Worm (Caenorhabditis elegans): ENCODE results near the gene W06G6.2.

Gene W06G6.2

DNA sequence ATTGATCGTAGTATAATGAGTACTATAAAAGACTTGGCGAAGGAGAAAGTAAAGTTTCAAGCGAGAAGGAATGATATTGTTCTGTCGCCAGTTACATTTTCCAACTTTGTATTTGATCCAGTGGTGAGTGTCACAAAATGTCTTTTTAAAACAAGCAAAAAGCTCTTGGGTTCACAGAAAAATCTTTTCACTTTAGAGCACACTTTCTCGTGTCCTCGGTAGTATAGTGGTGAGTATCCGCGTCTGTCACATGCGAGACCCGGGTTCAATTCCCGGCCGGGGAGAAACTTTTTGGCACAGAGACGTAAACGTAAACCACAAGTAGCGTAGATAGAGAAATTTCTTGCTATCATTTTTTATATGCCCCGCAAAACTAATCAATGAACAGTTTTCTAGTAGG, 11.3 kb downstream of the W06G6.2 start:
- TF ChIP-seq sea-1 (GFP tag; conservative IDR thresholded peaks at IDR 0.05) (no peak), pes-1 (GFP tag; IDR thresholded peaks at IDR 0.05) (no peak), ama-1 (optimal IDR thresholded peaks at IDR 0.05) (no peak), flt-1 (GFP tag; IDR thresholded peaks at IDR 0.05) (no peak), ceh-36 (tag; optimal IDR thresholded peaks at IDR 0.05) (no peak)

DNA sequence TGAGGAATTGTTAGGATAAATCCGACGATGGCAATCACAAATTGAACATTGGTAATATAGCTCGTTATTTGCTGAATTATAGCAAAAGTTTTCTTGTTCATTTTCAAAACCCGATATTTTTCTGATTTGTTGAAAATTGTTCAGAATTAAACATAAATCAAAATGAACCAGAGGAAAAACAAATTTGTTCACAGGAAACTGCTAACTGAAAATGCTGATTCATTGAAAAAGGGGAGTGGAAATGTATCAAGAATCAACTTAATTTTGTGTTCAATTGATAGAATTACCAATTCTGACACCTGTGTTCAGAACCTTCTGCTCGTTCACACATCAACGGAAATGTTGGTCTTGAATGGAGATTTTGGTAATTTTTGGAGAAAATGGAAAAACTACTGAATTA, 14.5 kb downstream of the W06G6.2 start, which contains the start of gene srw-77:
Gene srw-77, minus strand, starts transcription at position 101 of the 400 bp plus-strand sequence.
- TF ChIP-seq B0310.2 (tag; optimal IDR thresholded peaks at IDR 0.05) (no peak), aly-1 (tag; optimal IDR thresholded peaks at IDR 0.05) (no peak), hmg-4 (GFP tag; optimal IDR thresholded peaks at IDR 0.05) (no peak), flt-1 (GFP tag; IDR thresholded peaks at IDR 0.05) (no peak), sea-1 (GFP tag; conservative IDR thresholded peaks at IDR 0.05) (no peak), tra-4 (tag; optimal IDR thresholded peaks at IDR 0.05) (no peak), F13C5.2 (tag; optimal IDR thresholded peaks at IDR 0.05) (no peak), ets-7 (tag; optimal IDR thresholded peaks at IDR 0.05) (no peak), hnd-1 (tag; optimal IDR thresholded peaks at IDR 0.05) (no peak), tbx-11 (GFP tag; IDR thresholded peaks at IDR 0.05) (no peak), ama-1 (optimal IDR thresholded peaks at IDR 0.05) (no peak), pes-1 (GFP tag; IDR thresholded peaks at IDR 0.05) (no peak), ceh-36 (tag; optimal IDR thresholded peaks at IDR 0.05) (no peak), ceh-13 (GFP tag; optimal IDR thresholded peaks at IDR 0.05) (no peak), tbx-37 (GFP tag; conservative IDR thresholded peaks at IDR 0.05) (no peak), hmbx-1 (tag; optimal IDR thresholded peaks at IDR 0.05) (no peak), scrt-1 (GFP tag; IDR thresholded peaks at IDR 0.05) (no peak)

DNA sequence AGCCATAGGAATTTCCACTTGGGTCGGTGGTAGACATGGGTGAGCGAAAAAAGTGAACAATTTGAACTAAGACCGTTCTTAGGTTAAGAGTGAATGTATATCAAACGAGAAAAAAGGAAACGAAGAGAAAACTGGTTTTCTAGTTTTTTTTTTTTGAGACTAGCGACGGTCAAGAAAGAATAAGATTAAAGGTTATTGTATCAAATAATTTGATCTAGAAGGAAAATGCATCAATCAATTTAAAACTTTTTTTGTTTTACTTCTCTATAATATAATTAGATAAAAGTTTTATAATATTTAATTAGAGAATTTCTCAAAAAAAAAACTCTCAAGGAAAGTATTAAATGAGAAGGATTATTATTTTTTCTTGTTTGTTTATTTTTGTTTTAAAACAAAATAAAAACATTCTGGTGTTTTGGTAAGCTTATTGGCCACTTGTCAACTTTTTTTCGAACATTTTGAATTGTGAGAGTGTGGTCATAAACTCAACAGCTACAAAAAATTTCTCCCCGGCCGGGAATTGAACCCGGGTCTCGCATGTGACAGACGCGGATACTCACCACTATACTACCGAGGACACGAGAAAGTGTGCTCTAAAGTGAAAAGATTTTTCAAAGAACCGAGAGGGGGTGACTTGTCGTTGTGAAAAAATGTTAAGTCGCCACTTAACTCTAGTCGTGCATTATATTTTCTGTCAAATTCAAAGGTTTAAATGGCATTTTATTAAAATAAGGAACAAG, 16.3 kb downstream of the W06G6.2 start, which contains the start of gene W06G6.17:
Gene W06G6.17, minus strand, starts transcription at position 51 of the 740 bp plus-strand sequence.
- no peak for TF ChIP-seq sea-1 (GFP tag; conservative IDR thresholded peaks at IDR 0.05)
- no peak for TF ChIP-seq hnd-1 (tag; optimal IDR thresholded peaks at IDR 0.05)
- TF ChIP-seq B0310.2 (tag; optimal IDR thresholded peaks at IDR 0.05) = no peak
- TF ChIP-seq aly-1 (tag; optimal IDR thresholded peaks at IDR 0.05) = no peak
- no peak for TF ChIP-seq hmg-4 (GFP tag; optimal IDR thresholded peaks at IDR 0.05)
- TF ChIP-seq tbx-37 (GFP tag; conservative IDR thresholded peaks at IDR 0.05) = no peak
- TF ChIP-seq ama-1 (optimal IDR thresholded peaks at IDR 0.05) = no peak
- no peak for TF ChIP-seq pes-1 (GFP tag; IDR thresholded peaks at IDR 0.05)
- no peak for TF ChIP-seq scrt-1 (GFP tag; IDR thresholded peaks at IDR 0.05)
- TF ChIP-seq ceh-13 (GFP tag; optimal IDR thresholded peaks at IDR 0.05) = no peak
- no peak for TF ChIP-seq F13C5.2 (tag; optimal IDR thresholded peaks at IDR 0.05)
- no peak for TF ChIP-seq ets-7 (tag; optimal IDR thresholded peaks at IDR 0.05)

DNA sequence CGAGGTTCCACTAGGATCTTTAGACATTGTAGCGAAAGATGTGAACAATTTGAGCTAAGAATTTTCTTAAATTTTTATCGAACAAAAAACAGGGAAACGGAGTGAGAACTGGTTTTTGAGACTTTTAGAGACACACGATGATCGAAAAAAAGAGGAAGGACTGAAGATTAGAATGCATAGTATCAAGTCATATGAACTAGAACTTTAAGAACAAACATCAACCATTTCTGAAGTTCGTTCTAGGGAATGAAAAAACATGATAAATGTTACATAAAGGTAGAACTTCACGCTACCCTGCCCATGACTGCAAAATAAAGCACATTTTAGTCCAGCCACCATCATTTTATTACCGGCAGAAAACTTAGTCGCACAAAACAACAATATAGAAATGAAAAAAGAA, 17.3 kb downstream of the W06G6.2 start, which contains the start of gene W06G6.9:
Gene W06G6.9, minus strand, starts transcription at position 101 of the 400 bp plus-strand sequence.
- TF ChIP-seq pes-1 (GFP tag; IDR thresholded peaks at IDR 0.05) = no peak
- no peak for TF ChIP-seq F13C5.2 (tag; optimal IDR thresholded peaks at IDR 0.05)
- no peak for TF ChIP-seq scrt-1 (GFP tag; IDR thresholded peaks at IDR 0.05)
- no peak for TF ChIP-seq tbx-11 (GFP tag; IDR thresholded peaks at IDR 0.05)
- TF ChIP-seq ceh-13 (GFP tag; optimal IDR thresholded peaks at IDR 0.05) = no peak
- TF ChIP-seq ama-1 (optimal IDR thresholded peaks at IDR 0.05) = no peak
- TF ChIP-seq B0310.2 (tag; optimal IDR thresholded peaks at IDR 0.05) = no peak
- no peak for TF ChIP-seq ceh-36 (tag; optimal IDR thresholded peaks at IDR 0.05)
- TF ChIP-seq sea-1 (GFP tag; conservative IDR thresholded peaks at IDR 0.05) = no peak
- TF ChIP-seq ets-7 (tag; optimal IDR thresholded peaks at IDR 0.05) = no peak
- TF ChIP-seq hmbx-1 (tag; optimal IDR thresholded peaks at IDR 0.05) = no peak
- TF ChIP-seq hnd-1 (tag; optimal IDR thresholded peaks at IDR 0.05) = no peak
- TF ChIP-seq aly-1 (tag; optimal IDR thresholded peaks at IDR 0.05) = no peak
- TF ChIP-seq tra-4 (tag; optimal IDR thresholded peaks at IDR 0.05) = no peak
- no peak for TF ChIP-seq tbx-37 (GFP tag; conservative IDR thresholded peaks at IDR 0.05)

DNA sequence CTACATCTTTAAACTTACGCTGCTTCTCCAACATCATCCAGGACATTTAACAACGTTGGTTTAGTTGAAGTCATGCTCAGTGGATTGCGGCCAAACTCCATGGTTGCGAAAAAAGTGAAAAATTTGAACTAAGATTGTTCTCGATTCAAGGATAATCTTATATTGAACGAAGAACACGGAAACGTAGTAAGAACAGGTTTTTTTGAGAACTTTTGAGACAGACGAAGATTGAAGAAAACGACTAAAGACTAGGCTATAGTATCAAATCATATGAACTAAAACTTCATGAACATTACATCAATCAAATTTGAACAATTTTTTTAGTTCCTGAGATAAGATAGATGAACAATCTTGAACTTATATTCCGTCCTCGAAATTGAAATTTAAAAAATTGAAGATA, 18.0 kb downstream of the W06G6.2 start, which contains the start of gene W06G6.10:
Gene W06G6.10, minus strand, starts transcription at position 101 of the 400 bp plus-strand sequence.
- TF ChIP-seq hmbx-1 (tag; optimal IDR thresholded peaks at IDR 0.05) (no peak), ceh-36 (tag; optimal IDR thresholded peaks at IDR 0.05) (no peak), pes-1 (GFP tag; IDR thresholded peaks at IDR 0.05) (no peak), F13C5.2 (tag; optimal IDR thresholded peaks at IDR 0.05) (no peak), hnd-1 (tag; optimal IDR thresholded peaks at IDR 0.05) (no peak), hmg-4 (GFP tag; optimal IDR thresholded peaks at IDR 0.05) (no peak), tra-4 (tag; optimal IDR thresholded peaks at IDR 0.05) (no peak), ceh-13 (GFP tag; optimal IDR thresholded peaks at IDR 0.05) (no peak), tbx-37 (GFP tag; conservative IDR thresholded peaks at IDR 0.05) (no peak), flt-1 (GFP tag; IDR thresholded peaks at IDR 0.05) (no peak), scrt-1 (GFP tag; IDR thresholded peaks at IDR 0.05) (no peak), aly-1 (tag; optimal IDR thresholded peaks at IDR 0.05) (no peak), tbx-11 (GFP tag; IDR thresholded peaks at IDR 0.05) (no peak)

DNA sequence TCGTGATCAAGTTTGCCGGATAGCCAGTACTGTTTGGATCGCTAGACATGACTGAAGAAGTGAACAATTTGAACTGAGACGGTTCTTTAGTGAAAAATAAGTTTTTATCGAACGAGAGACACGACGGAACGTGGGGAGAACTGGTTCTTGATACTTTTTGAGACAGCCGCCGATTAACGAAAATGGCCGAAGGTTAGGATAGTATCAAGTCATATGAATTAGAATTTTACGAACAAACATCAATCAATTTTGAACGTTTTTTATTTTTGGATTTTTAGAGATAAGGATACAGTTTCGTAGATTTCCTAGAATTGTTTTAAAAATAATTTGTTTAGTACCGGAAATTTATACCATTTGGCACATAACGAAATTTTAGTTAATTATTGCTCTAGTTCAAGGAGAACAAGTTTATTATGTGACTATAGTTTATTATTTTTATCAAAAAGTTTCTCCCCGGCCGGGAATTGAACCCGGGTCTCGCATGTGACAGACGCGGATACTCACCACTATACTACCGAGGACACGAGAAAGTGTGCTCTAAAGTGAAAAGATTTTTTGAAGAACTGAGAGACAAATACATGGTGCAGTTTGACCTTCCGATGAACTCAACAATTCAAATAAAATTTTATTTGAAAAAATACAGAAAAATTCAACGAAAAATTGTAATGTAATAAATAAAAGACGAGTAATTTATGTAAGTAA, 19.4 kb downstream of the W06G6.2 start, which contains the start of gene W06G6.20:
Gene W06G6.20, minus strand, starts transcription at position 51 of the 702 bp plus-strand sequence.
- TF ChIP-seq aly-1 (tag; optimal IDR thresholded peaks at IDR 0.05) (no peak), ceh-13 (GFP tag; optimal IDR thresholded peaks at IDR 0.05) (no peak), scrt-1 (GFP tag; IDR thresholded peaks at IDR 0.05) (no peak), hmg-4 (GFP tag; optimal IDR thresholded peaks at IDR 0.05) (no peak), sea-1 (GFP tag; conservative IDR thresholded peaks at IDR 0.05) (no peak), B0310.2 (tag; optimal IDR thresholded peaks at IDR 0.05) (no peak), ceh-36 (tag; optimal IDR thresholded peaks at IDR 0.05) (no peak), ama-1 (optimal IDR thresholded peaks at IDR 0.05) (no peak), ets-7 (tag; optimal IDR thresholded peaks at IDR 0.05) (no peak), hnd-1 (tag; optimal IDR thresholded peaks at IDR 0.05) (no peak), F13C5.2 (tag; optimal IDR thresholded peaks at IDR 0.05) (no peak), tbx-11 (GFP tag; IDR thresholded peaks at IDR 0.05) (no peak)

Data from whole organism, early embryonic.